Fruit fly (Drosophila melanogaster) whole organism: ENCODE measurements around the gene Taf4.

ENCODE experiments used
- CG8478 ChIP-seq: fragments of >200 bp; optimal IDR thresholded peaks from 2 replicates; lab custom pipeline; 2018; ENCODE audit warnings: inconsistent platforms
- Dll ChIP-seq: fragments of >200 bp; optimal IDR thresholded peaks from 2 replicates; lab custom pipeline; 2017
- EcR ChIP-seq, 2 experiments: fragments of >200 bp; optimal IDR thresholded peaks; 2 replicates each; lab custom pipeline; 2017; ENCODE audit warnings: missing biosample characterization in 2 of 2, missing genetic modification characterization in 2 of 2, missing genetic modification reagents in 2 of 2
- pan ChIP-seq: fragments of >200 bp; optimal IDR thresholded peaks from 2 replicates; lab custom pipeline; 2017
- psq ChIP-seq: fragments of >200 bp; optimal IDR thresholded peaks from 2 replicates; lab custom pipeline; 2017
- usp ChIP-seq: fragments of >200 bp; optimal IDR thresholded peaks from 2 replicates; lab custom pipeline; 2017; ENCODE audit warnings: missing biosample characterization, missing genetic modification characterization, mixed read lengths

- TF ChIP-seq usp (GFP tag; lab: Kevin White, UChicago), result no peak
- no peak for TF ChIP-seq psq (lab: Kevin White, UChicago)
- TF ChIP-seq CG8478 (lab: Kevin White, UChicago), result no peak
- no peak for TF ChIP-seq EcR (GFP tag; optimal IDR thresholded peaks at IDR 0.05; lab: Kevin White, UChicago)
- TF ChIP-seq pan (lab: Kevin White, UChicago), result no peak
- TF ChIP-seq Dll (lab: Kevin White, UChicago), result no peak
Observed at dm6 chr3L:16159161-16160072, 46.4 kb downstream of the Taf4 start.
